Fruit fly (Drosophila melanogaster): ENCODE data around the gene RtcB.

DNA sequence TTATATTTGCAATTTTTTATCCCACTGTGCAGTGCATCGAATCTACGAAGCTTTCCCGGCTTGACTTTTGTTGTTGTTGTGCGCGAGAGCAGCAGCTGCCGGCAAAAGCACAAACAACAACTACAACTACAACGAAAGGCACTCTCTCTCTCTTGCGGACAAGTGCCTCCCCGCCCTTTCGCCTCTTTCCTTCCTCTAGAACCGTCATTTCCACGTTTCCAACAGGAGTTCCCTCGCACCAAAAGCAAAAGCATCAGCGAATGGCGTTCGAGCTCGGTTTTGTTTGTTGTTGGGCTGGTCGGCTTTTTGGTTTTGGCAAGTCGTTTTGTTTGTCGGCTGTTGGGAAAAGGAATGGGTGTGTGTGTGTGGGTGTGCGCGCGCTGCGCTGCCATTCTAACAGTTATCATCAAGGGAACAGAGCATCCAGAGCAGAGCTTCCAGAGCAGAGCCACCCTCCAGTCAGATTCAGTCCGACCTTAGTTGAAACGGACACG, 33.4 kb downstream of the RtcB start, which contains the start of gene tj:
- TF ChIP-seq CG8478 (optimal IDR thresholded peaks at IDR 0.05) (no peak), CTCF (optimal IDR thresholded peaks at IDR 0.05) (no peak)
